Worm (Caenorhabditis elegans): ENCODE data around the gene C13A10.2.

The C13A10.2 gene

DNA sequence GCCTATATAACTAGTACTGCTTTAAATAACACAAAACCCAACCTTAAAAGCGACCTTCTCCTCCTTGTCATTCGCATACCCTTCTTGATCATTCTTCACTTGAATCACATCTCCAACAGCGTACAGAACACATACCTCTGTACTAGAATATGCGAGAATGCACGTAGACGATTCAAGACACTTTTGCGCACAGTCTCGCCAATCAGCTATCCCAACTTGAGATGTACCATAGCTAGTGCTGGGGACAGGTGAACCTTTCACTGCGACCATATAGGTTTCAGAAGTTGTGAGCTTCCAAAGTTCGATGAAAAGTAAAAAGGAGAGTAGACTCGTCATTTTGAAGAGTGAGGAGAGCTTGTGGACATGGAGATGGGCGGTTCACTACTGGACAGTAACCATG lies 39.9 kb upstream of the C13A10.2 start, which contains the start of gene F54D12.8:
Gene F54D12.8 (minus strand): TSS at position 336 of the 400 bp plus-strand sequence.
- no peak for TF ChIP-seq nhr-129 (tag; optimal IDR thresholded peaks at IDR 0.05)
- no peak for TF ChIP-seq ztf-4 (tag; optimal IDR thresholded peaks at IDR 0.05)
- TF ChIP-seq gmeb-1 (tag; optimal IDR thresholded peaks at IDR 0.05), result no peak

DNA sequence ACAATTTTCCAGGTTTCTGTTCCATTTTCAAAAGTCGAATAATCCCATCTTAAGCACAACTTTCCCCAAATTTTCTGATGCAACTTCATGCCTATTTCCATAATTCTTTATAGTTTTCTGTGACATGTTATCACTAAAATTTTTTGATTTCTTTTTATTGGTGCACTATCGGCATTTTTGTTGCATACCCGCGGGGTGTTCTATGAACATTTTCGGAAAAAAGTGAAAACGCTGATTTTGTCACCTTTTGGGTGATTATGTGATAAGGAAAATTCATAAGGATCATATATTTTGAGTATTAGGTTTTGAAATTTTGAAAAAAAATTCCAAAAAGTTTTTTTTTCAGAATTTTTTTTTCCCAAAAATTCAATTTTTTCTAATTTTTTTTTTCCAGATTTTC lies 28.7 kb upstream of the C13A10.2 start, which contains the start of gene aat-7:
Gene aat-7 (plus strand): TSS at position 393 of the 400 bp plus-strand sequence.
- TF ChIP-seq gmeb-1 (tag; optimal IDR thresholded peaks at IDR 0.05) (no peak), alr-1 (tag; optimal IDR thresholded peaks at IDR 0.05) (no peak), mbf-1 (tag; optimal IDR thresholded peaks at IDR 0.05) (no peak), fos-1 (tag; optimal IDR thresholded peaks at IDR 0.05) (peak; percentile 85), blmp-1 (tag; optimal IDR thresholded peaks at IDR 0.05; ENCODE audit: insufficient read depth) (peak; percentile 29), nhr-129 (tag; optimal IDR thresholded peaks at IDR 0.05) (no peak), snpc-4 (tag; optimal IDR thresholded peaks at IDR 0.05) (no peak), nhr-25 (tag; optimal IDR thresholded peaks at IDR 0.05) (no peak), zag-1 (tag; optimal IDR thresholded peaks at IDR 0.05) (no peak), nhr-21 (tag; optimal IDR thresholded peaks at IDR 0.05) (no peak), nhr-11 (tag; optimal IDR thresholded peaks at IDR 0.05) (no peak)

DNA sequence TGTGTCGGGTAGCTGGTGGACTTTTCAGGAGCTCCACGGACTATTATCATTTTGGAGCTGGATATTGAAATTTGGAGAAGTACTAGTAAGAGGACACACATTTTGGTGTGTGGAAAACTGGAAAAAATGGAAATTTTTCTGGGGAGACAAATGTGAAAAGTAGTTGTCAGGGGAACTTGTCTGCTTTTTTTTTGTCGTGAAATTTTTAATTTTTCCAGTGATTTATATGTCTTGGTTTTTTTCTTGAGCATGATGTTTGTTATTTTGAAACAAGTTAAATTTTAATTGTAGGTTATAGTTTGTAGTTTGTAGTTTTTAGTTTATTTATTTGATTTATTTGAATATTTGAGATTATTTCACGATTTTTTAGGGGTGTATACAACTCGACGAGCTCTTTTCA lies 27.5 kb upstream of the C13A10.2 start, which contains the start of gene F54D12.7:
Gene F54D12.7 (minus strand): TSS at position 101 of the 400 bp plus-strand sequence.
- TF ChIP-seq zag-1 (tag; optimal IDR thresholded peaks at IDR 0.05) (no peak), ztf-11 (tag; optimal IDR thresholded peaks at IDR 0.05) (no peak), fos-1 (tag; optimal IDR thresholded peaks at IDR 0.05) (no peak), egl-27 (tag; optimal IDR thresholded peaks at IDR 0.05) (no peak), nhr-12 (tag; optimal IDR thresholded peaks at IDR 0.05) (no peak), lin-39 (tag; optimal IDR thresholded peaks at IDR 0.05) (no peak), ztf-4 (tag; optimal IDR thresholded peaks at IDR 0.05) (no peak), nhr-21 (tag; optimal IDR thresholded peaks at IDR 0.05) (no peak), sma-3 (GFP tag; optimal IDR thresholded peaks at IDR 0.05) (no peak), ZK546.5 (tag; optimal IDR thresholded peaks at IDR 0.05) (no peak), nhr-10 (tag; optimal IDR thresholded peaks at IDR 0.05) (no peak), mab-5 (tag; optimal IDR thresholded peaks at IDR 0.05) (no peak), nhr-23 (tag; optimal IDR thresholded peaks at IDR 0.05) (no peak), Y55F3AM.14 (GFP tag; optimal IDR thresholded peaks at IDR 0.05) (no peak), elt-3 (tag; optimal IDR thresholded peaks at IDR 0.05) (no peak)

DNA sequence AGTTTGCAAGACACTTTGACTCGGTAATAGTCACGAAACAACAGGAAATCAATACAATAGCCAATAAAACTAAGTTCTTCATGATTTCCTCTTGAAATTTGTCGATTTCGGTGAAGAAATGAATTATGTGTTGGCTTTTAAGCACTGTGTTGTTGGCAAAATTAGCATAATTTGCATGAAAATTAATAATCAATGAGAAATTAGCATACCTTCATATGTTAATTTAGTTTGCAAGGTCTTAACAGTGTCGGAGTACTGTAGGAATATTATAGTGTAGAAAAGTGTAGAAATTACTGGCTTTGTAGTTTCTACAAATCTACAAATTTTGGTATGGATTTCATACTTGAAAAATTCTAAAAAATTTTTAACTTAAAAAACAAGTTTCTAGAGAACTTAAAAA lies 23.8 kb upstream of the C13A10.2 start, which contains the start of gene F54D12.9:
Gene F54D12.9 (minus strand): TSS at position 101 of the 400 bp plus-strand sequence.
- no peak for TF ChIP-seq unc-39 (tag; optimal IDR thresholded peaks at IDR 0.05)
- no peak for TF ChIP-seq dmd-4 (tag; optimal IDR thresholded peaks at IDR 0.05)
- no peak for TF ChIP-seq alr-1 (tag; optimal IDR thresholded peaks at IDR 0.05)
- TF ChIP-seq crh-2 (tag; optimal IDR thresholded peaks at IDR 0.05), result no peak
- no peak for TF ChIP-seq elt-1 (tag; optimal IDR thresholded peaks at IDR 0.05)
- TF ChIP-seq gmeb-1 (tag; optimal IDR thresholded peaks at IDR 0.05), result no peak
- TF ChIP-seq snpc-4 (tag; optimal IDR thresholded peaks at IDR 0.05), result no peak
- no peak for TF ChIP-seq mbf-1 (tag; optimal IDR thresholded peaks at IDR 0.05)
- no peak for TF ChIP-seq ceh-16 (tag; optimal IDR thresholded peaks at IDR 0.05)
- no peak for TF ChIP-seq F13H6.1 (tag; optimal IDR thresholded peaks at IDR 0.05)
- TF ChIP-seq ama-1 (optimal IDR thresholded peaks at IDR 0.05), result no peak
- TF ChIP-seq ztf-4 (tag; optimal IDR thresholded peaks at IDR 0.05), result no peak
- no peak for TF ChIP-seq lsy-2 (tag; optimal IDR thresholded peaks at IDR 0.05)
- TF ChIP-seq nhr-6 (tag; optimal IDR thresholded peaks at IDR 0.05), result no peak
- TF ChIP-seq blmp-1 (tag; optimal IDR thresholded peaks at IDR 0.05; ENCODE audit: insufficient read depth), result no peak
- no peak for TF ChIP-seq zag-1 (tag; optimal IDR thresholded peaks at IDR 0.05)

DNA sequence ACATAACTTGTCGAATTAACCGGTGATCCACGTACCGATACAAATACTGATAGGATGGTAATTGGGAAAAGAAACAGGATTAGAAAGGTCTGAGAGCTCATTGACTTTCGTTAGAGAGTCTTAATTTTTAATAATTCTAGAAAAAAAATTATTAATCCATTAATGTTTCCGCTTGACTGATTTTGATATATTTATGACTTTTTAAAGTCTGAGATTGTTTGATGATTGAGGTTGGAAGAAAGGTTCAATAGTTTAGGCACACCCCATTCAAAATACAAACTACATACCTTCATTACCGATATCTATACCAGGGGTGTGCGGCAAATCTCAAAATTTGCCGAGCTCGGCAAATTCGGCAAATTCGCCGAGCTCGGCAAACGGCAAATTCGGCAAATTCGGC lies 20.5 kb upstream of the C13A10.2 start, which contains the start of gene F54D12.10:
Gene F54D12.10 (minus strand): TSS at position 101 of the 400 bp plus-strand sequence.
- TF ChIP-seq unc-39 (tag; optimal IDR thresholded peaks at IDR 0.05), result no peak
- no peak for TF ChIP-seq C34F6.9 (tag; optimal IDR thresholded peaks at IDR 0.05)
- no peak for TF ChIP-seq lin-39 (tag; optimal IDR thresholded peaks at IDR 0.05)
- no peak for TF ChIP-seq nhr-11 (tag; optimal IDR thresholded peaks at IDR 0.05)
- TF ChIP-seq skn-1 (tag; optimal IDR thresholded peaks at IDR 0.05), result no peak
- TF ChIP-seq mdl-1 (tag; optimal IDR thresholded peaks at IDR 0.05), result no peak
- TF ChIP-seq sma-3 (GFP tag; optimal IDR thresholded peaks at IDR 0.05), result no peak
- no peak for TF ChIP-seq ztf-4 (tag; optimal IDR thresholded peaks at IDR 0.05)
- TF ChIP-seq nhr-23 (tag; optimal IDR thresholded peaks at IDR 0.05), result no peak

Data from whole organism, L2 larva.